Worm (Caenorhabditis elegans) whole organism, early embryonic: ENCODE data around the gene R10E9.4.

ENCODE experiments used
- ama-1 ChIP-seq: fragments of 150-350 bp; optimal IDR thresholded peaks from 2 replicates; lab custom pipeline; 2014
- ceh-36 ChIP-seq: sonication (generic microtip); optimal IDR thresholded peaks from 2 replicates; lab custom pipeline; 2016; ENCODE audit warnings: missing genetic modification characterization, inconsistent platforms, missing compliant biosample characterization
- flt-1 ChIP-seq: fragments of 200-800 bp; sonication (Bioruptor generic); IDR thresholded peaks from 2 replicates; pipeline ENCODE4 v1.3.6; 2022; ENCODE audit warnings: missing genetic modification characterization, missing compliant biosample characterization
- pes-1 ChIP-seq: fragments of 200-800 bp; sonication (Bioruptor generic); IDR thresholded peaks from 2 replicates; pipeline ENCODE4 v1.3.6; 2022; ENCODE audit warnings: missing genetic modification reagents, missing genetic modification characterization, missing compliant biosample characterization
- scrt-1 ChIP-seq: fragments of 200-800 bp; sonication (Bioruptor generic); IDR thresholded peaks from 2 replicates; pipeline ENCODE4 v1.3.6; 2022; ENCODE audit warnings: missing genetic modification characterization, missing compliant biosample characterization
- sea-1 ChIP-seq: fragments of 200-800 bp; sonication (Bioruptor generic); conservative IDR thresholded peaks from 2 replicates; pipeline ENCODE4 v1.3.6; 2022; ENCODE audit warnings: missing genetic modification characterization, missing compliant biosample characterization
- tbx-37 ChIP-seq: fragments of 200-800 bp; sonication (Bioruptor generic); conservative IDR thresholded peaks from 2 replicates; pipeline ENCODE4 v1.3.6; 2022; ENCODE audit warnings: missing genetic modification reagents, missing genetic modification characterization, missing compliant biosample characterization

DNA sequence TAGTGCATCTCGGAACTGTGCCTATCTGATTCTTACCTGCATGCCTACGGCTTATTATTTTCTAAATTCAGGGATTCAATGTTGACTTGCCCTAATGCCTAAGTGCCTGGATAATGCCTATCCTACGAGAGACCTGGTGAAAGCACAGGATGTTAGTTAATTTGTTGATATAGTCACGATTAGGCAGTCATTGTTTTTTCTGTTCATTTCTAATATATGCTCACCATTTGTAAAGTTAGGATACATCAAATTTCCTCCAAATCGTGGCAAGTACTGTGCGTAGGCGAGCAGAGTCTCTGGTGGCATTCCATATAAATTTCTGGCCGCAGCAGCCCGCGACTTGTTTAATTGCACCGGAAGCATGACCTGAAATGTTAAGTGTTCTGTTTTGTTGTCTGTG, 6.4 kb downstream of the R10E9.4 start:
- TF ChIP-seq ama-1 (lab: Kevin White, UChicago), result no peak
- no peak for TF ChIP-seq ceh-36 (tag; lab: Kevin White, UChicago)
- no peak for TF ChIP-seq sea-1
- TF ChIP-seq flt-1 (GFP tag; lab: Robert Waterston, UW), result no peak
- TF ChIP-seq tbx-37 (GFP tag; lab: Robert Waterston, UW), result no peak
- no peak for TF ChIP-seq scrt-1 (GFP tag; lab: Robert Waterston, UW)
- TF ChIP-seq pes-1 (GFP tag; lab: Robert Waterston, UW), result no peak
